Worm (Caenorhabditis elegans) whole organism, L3 larva: Measurements from ENCODE around the gene ufl-1.

Experiments
- nfya-1 ChIP-seq: sonication (generic microtip); optimal IDR thresholded peaks from 2 replicates; lab custom pipeline; 2017; ENCODE audit warnings: missing genetic modification characterization, mild to moderate bottlenecking, missing compliant biosample characterization, antibody characterized with exemption, moderate library complexity; ENCODE audit not compliant: insufficient read depth
- nhr-237 ChIP-seq: fragments of 150-350 bp; optimal IDR thresholded peaks from 2 replicates; lab custom pipeline; 2014; ENCODE audit warnings: missing biosample characterization, missing genetic modification characterization
- nhr-76 ChIP-seq: fragments of 150-350 bp; sonication (generic microtip); optimal IDR thresholded peaks from 5 replicates; lab custom pipeline; 2014; ENCODE audit warnings: missing biosample characterization, missing genetic modification characterization

DNA sequence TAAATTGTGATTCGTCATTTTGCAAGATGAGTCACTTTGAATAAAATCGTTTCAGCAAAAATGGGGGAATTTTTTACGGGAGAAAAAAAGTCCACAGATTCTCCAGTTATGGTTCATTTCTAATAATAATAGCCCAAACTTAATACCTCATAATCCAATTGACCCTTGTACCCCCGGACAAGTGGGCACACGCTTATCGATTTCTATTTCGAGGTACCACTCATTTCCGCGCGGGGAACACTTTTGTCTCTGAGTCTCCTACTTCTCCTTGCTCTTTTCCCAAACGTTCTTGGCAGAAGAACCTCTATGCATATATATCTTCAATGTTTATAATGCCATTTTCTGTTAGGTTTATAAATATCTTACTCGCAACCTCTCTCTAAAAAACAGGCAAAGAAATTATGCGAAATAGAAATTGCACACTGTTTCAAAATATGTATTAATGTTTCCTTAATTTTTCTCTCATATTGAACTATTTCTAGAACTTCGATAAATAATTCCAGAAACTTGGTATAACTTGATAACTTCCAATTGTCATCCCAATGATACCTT lies 19.5 kb downstream of the ufl-1 start, which contains the start of gene gldi-4:
- TF ChIP-seq nhr-76 (tag; lab: Kevin White, UChicago) (no peak), nhr-237 (no peak), nfya-1 (tag; lab: Kevin White, UChicago) (no peak)
